Worm (Caenorhabditis elegans) whole organism, L1 larva: Measurements from ENCODE around the gene emc-5.

Source experiments
- C04F5.9 ChIP-seq: sonication (generic microtip); optimal IDR thresholded peaks from 2 replicates; lab custom pipeline; 2016; ENCODE audit warnings: missing genetic modification characterization, missing compliant biosample characterization
- F16B12.6 ChIP-seq: fragments of 150-350 bp; optimal IDR thresholded peaks from 2 replicates; lab custom pipeline; 2014; ENCODE audit warnings: missing biosample characterization, missing genetic modification characterization
- aly-2 ChIP-seq: fragments of 150-350 bp; optimal IDR thresholded peaks from 2 replicates; lab custom pipeline; 2014; ENCODE audit warnings: missing biosample characterization, missing genetic modification characterization
- ama-1 ChIP-seq: fragments of 150-350 bp; optimal IDR thresholded peaks from 2 replicates; lab custom pipeline; 2014
- blmp-1 ChIP-seq: fragments of 150-350 bp; optimal IDR thresholded peaks from 2 replicates; lab custom pipeline; 2014; ENCODE audit warnings: missing biosample characterization, missing genetic modification characterization
- ceh-82 ChIP-seq, 3 experiments: fragments of 150-350 bp in 1 of 3; sonication (generic microtip) in 2 of 3; optimal IDR thresholded peaks; 2 replicates each; lab custom pipeline; 2014 to 2017; ENCODE audit warnings: missing biosample characterization in 3 of 3, missing genetic modification characterization in 3 of 3
- ceh-90 ChIP-seq: sonication (generic microtip); optimal IDR thresholded peaks from 2 replicates; lab custom pipeline; 2016; ENCODE audit warnings: missing genetic modification characterization, missing compliant biosample characterization
- dpl-1 ChIP-seq, 3 experiments: fragments of 150-350 bp in 2 of 3; sonication (generic microtip) in 1 of 3; optimal IDR thresholded peaks; 2 replicates each; lab custom pipeline; 2014 to 2017; ENCODE audit warnings: missing biosample characterization in 3 of 3, missing genetic modification characterization in 3 of 3, missing genetic modification reagents in 3 of 3
- dsc-1 ChIP-seq: sonication (generic microtip); optimal IDR thresholded peaks from 2 replicates; lab custom pipeline; 2016; ENCODE audit warnings: mild to moderate bottlenecking, missing genetic modification characterization, missing compliant biosample characterization
- efl-1 ChIP-seq, 4 experiments: fragments of 150-350 bp; optimal IDR thresholded peaks in 3 of 4; peaks in 1 of 4; 1 replicate in 1 of 4; 2 replicates in 3 of 4; lab custom pipeline; 2014; ENCODE audit warnings: missing biosample characterization in 2 of 4, missing genetic modification characterization in 2 of 4, missing genetic modification reagents in 2 of 4
- egl-27 ChIP-seq, 2 experiments: fragments of 150-350 bp in 1 of 2; sonication (generic microtip); optimal IDR thresholded peaks; 3 replicates each; lab custom pipeline; 2017 to 2018; ENCODE audit warnings: missing biosample characterization in 2 of 2, missing genetic modification characterization in 2 of 2, missing genetic modification reagents in 2 of 2
- elt-2 ChIP-seq: sonication (generic microtip); optimal IDR thresholded peaks from 2 replicates; lab custom pipeline; 2016; ENCODE audit warnings: missing genetic modification characterization, mild to moderate bottlenecking, inconsistent platforms, missing compliant biosample characterization, missing genetic modification reagents
- elt-3 ChIP-seq, 6 experiments: fragments of 150-350 bp in 1 of 6; sonication (generic microtip); optimal IDR thresholded peaks; 2 replicates each; lab custom pipeline; 2017 to 2018; ENCODE audit warnings: missing biosample characterization in 6 of 6, missing genetic modification characterization in 6 of 6, inconsistent platforms in 1 of 6
- fkh-10 ChIP-seq: sonication (generic microtip); optimal IDR thresholded peaks from 2 replicates; lab custom pipeline; 2017; ENCODE audit warnings: missing biosample characterization, missing genetic modification reagents, missing genetic modification characterization
- fkh-4 ChIP-seq: sonication (generic microtip); optimal IDR thresholded peaks from 2 replicates; lab custom pipeline; 2016; ENCODE audit warnings: missing compliant biosample characterization, missing genetic modification characterization, borderline replicate concordance
- fos-1 ChIP-seq: fragments of 150-350 bp; optimal IDR thresholded peaks from 2 replicates; lab custom pipeline; 2014; ENCODE audit warnings: missing biosample characterization, missing genetic modification characterization
- grh-1 ChIP-seq: fragments of 200-800 bp; sonication (Bioruptor generic); IDR thresholded peaks from 2 replicates; pipeline ENCODE4 v1.3.6; 2022; ENCODE audit warnings: missing genetic modification reagents, missing genetic modification characterization, missing compliant biosample characterization
- hlh-17 ChIP-seq: fragments of 200-800 bp; sonication (Bioruptor generic); optimal IDR thresholded peaks from 2 replicates; lab custom pipeline; 2018; ENCODE audit warnings: missing genetic modification characterization, mild to moderate bottlenecking, missing compliant biosample characterization, moderate library complexity, borderline replicate concordance
- isw-1 ChIP-seq: fragments of 200-800 bp; sonication (Bioruptor generic); IDR thresholded peaks from 2 replicates; pipeline ENCODE4 v1.3.6; 2022; ENCODE audit warnings: missing genetic modification characterization, missing compliant biosample characterization
- jun-1 ChIP-seq: fragments of 150-350 bp; optimal IDR thresholded peaks from 2 replicates; lab custom pipeline; 2014; ENCODE audit warnings: missing biosample characterization, missing genetic modification reagents, missing genetic modification characterization
- lin-13 ChIP-seq: fragments of 150-350 bp; optimal IDR thresholded peaks from 2 replicates; lab custom pipeline; 2014; ENCODE audit warnings: missing biosample characterization, missing genetic modification reagents, missing genetic modification characterization
- lin-14 ChIP-seq: fragments of 200-800 bp; sonication (Bioruptor generic); optimal IDR thresholded peaks from 2 replicates; lab custom pipeline; 2018; ENCODE audit warnings: mild to moderate bottlenecking, missing genetic modification characterization, moderate library complexity, missing compliant biosample characterization
- lin-15B ChIP-seq: fragments of 150-350 bp; sonication (generic microtip); optimal IDR thresholded peaks from 3 replicates; lab custom pipeline; 2014; ENCODE audit warnings: missing biosample characterization, missing genetic modification characterization
- lin-35 ChIP-seq, 2 experiments: fragments of 150-350 bp; optimal IDR thresholded peaks; 2 replicates each; lab custom pipeline; 2014; ENCODE audit warnings: missing biosample characterization in 2 of 2, missing genetic modification characterization in 2 of 2, missing genetic modification reagents in 2 of 2
- lin-39 ChIP-seq: fragments of 150-350 bp; optimal IDR thresholded peaks from 2 replicates; lab custom pipeline; 2014; ENCODE audit warnings: missing biosample characterization, missing genetic modification reagents, missing genetic modification characterization
- lir-3 ChIP-seq: sonication (generic microtip); optimal IDR thresholded peaks from 2 replicates; lab custom pipeline; 2016; ENCODE audit warnings: mild to moderate bottlenecking, missing genetic modification characterization, moderate library complexity, missing compliant biosample characterization; ENCODE audit not compliant: poor library complexity
- lsy-2 ChIP-seq, 2 experiments: fragments of 150-350 bp; optimal IDR thresholded peaks; 2 replicates each; lab custom pipeline; 2014; ENCODE audit warnings: missing biosample characterization in 2 of 2, missing genetic modification characterization in 2 of 2
- mep-1 ChIP-seq: fragments of 150-350 bp; optimal IDR thresholded peaks from 2 replicates; lab custom pipeline; 2014; ENCODE audit warnings: missing biosample characterization, missing genetic modification characterization
- nhr-11 ChIP-seq: fragments of 150-350 bp; optimal IDR thresholded peaks from 2 replicates; lab custom pipeline; 2014; ENCODE audit warnings: missing biosample characterization, missing genetic modification characterization
- nhr-12 ChIP-seq: sonication (generic microtip); optimal IDR thresholded peaks from 2 replicates; lab custom pipeline; 2017; ENCODE audit warnings: missing biosample characterization, missing genetic modification characterization
- nhr-19 ChIP-seq: fragments of 200-800 bp; sonication (Bioruptor generic); conservative IDR thresholded peaks from 2 replicates; pipeline ENCODE4 v1.3.6; 2022; ENCODE audit warnings: missing genetic modification characterization, missing compliant biosample characterization
- nhr-20 ChIP-seq: sonication (generic microtip); optimal IDR thresholded peaks from 2 replicates; lab custom pipeline; 2016; ENCODE audit warnings: mild to moderate bottlenecking, missing genetic modification characterization, missing compliant biosample characterization
- nhr-237 ChIP-seq: fragments of 150-350 bp; optimal IDR thresholded peaks from 2 replicates; lab custom pipeline; 2014; ENCODE audit warnings: missing biosample characterization, missing genetic modification characterization
- nhr-28 ChIP-seq: fragments of 150-350 bp; optimal IDR thresholded peaks from 2 replicates; lab custom pipeline; 2014; ENCODE audit warnings: missing biosample characterization, missing genetic modification characterization
- nhr-47 ChIP-seq: sonication (generic microtip); optimal IDR thresholded peaks from 2 replicates; lab custom pipeline; 2016; ENCODE audit warnings: mild to moderate bottlenecking, missing genetic modification characterization, moderate library complexity, missing compliant biosample characterization
- nhr-71 ChIP-seq: sonication (generic microtip); optimal IDR thresholded peaks from 2 replicates; lab custom pipeline; 2016; ENCODE audit warnings: mild to moderate bottlenecking, missing genetic modification characterization, moderate library complexity, missing compliant biosample characterization
- nhr-85 ChIP-seq: sonication (generic microtip); peaks from one replicate; lab custom pipeline; 2016; ENCODE audit warnings: missing genetic modification characterization, inconsistent platforms, missing compliant biosample characterization
- nhr-90 ChIP-seq: sonication (generic microtip); optimal IDR thresholded peaks from 2 replicates; lab custom pipeline; 2016; ENCODE audit warnings: mild to moderate bottlenecking, missing genetic modification characterization, missing compliant biosample characterization; ENCODE audit not compliant: poor library complexity
- pax-3 ChIP-seq: fragments of 200-800 bp; sonication (Bioruptor generic); optimal IDR thresholded peaks from 2 replicates; lab custom pipeline; 2018; ENCODE audit warnings: mild to moderate bottlenecking, missing genetic modification characterization, moderate library complexity, missing compliant biosample characterization
- rnt-1 ChIP-seq: sonication (generic microtip); optimal IDR thresholded peaks from 2 replicates; lab custom pipeline; 2016; ENCODE audit warnings: mild to moderate bottlenecking, missing genetic modification characterization, moderate library complexity, missing compliant biosample characterization
- snpc-4 ChIP-seq: fragments of 150-350 bp; optimal IDR thresholded peaks from 2 replicates; lab custom pipeline; 2014; ENCODE audit warnings: missing biosample characterization, missing genetic modification characterization
- snu-23 ChIP-seq: sonication (generic microtip); optimal IDR thresholded peaks from 2 replicates; lab custom pipeline; 2016; ENCODE audit warnings: missing genetic modification characterization, missing compliant biosample characterization
- sox-4 ChIP-seq: sonication (generic microtip); optimal IDR thresholded peaks from 2 replicates; lab custom pipeline; 2016; ENCODE audit warnings: missing genetic modification characterization, missing compliant biosample characterization
- sup-37 ChIP-seq: fragments of 200-800 bp; sonication (Bioruptor generic); optimal IDR thresholded peaks from 2 replicates; lab custom pipeline; 2018; ENCODE audit warnings: mild to moderate bottlenecking, missing genetic modification characterization, missing compliant biosample characterization
- unc-62 ChIP-seq: fragments of 150-350 bp; optimal IDR thresholded peaks from 2 replicates; lab custom pipeline; 2014; ENCODE audit warnings: missing biosample characterization, missing genetic modification reagents, missing genetic modification characterization
- unc-86 ChIP-seq: sonication (generic microtip); optimal IDR thresholded peaks from 2 replicates; lab custom pipeline; 2016; ENCODE audit warnings: missing genetic modification characterization, missing compliant biosample characterization
- unc-98 ChIP-seq: fragments of 200-800 bp; sonication (Bioruptor generic); IDR thresholded peaks from 2 replicates; pipeline ENCODE4 v1.3.6; 2022; ENCODE audit warnings: missing genetic modification characterization, missing compliant biosample characterization

Gene emc-5

DNA sequence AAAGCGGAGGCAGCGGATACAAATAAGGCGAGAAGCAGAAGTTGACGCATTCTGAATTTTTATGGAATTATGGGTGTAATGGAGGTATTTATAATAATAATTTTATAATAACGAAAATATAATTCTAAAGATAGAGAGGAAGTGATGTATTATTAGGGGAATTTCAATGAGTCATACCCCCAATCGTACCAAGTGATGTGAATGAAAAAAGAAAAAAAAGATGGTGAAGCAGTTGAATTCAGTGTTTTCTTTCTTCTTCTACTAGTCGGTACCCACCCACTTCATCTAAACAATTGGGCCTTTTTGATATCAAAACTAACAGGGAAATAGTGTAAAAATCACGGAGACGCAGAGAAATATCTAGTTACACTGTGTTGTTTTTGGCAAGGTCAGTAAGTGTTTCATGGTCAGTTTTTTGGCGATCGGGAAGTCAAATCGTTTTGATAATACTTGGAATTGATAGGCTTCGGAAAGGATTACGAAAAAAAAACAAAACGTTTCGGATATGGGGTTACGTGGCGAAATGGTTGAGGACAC is 9.8 kb upstream of the emc-5 start, which contains the start of gene ttr-18:
TSS of gene ttr-18 (minus strand) at position 51 of the 537 bp plus-strand sequence.
- TF ChIP-seq pax-3 (no peak), lin-14 (peak; percentile 58), nhr-237 (tag; lab: Kevin White, UChicago) (no peak), unc-86 (no peak), dpl-1 (GFP tag; optimal IDR thresholded peaks at IDR 0.05; lab: Kevin White, UChicago) (no peak), lin-39 (tag; lab: Kevin White, UChicago) (no peak), ama-1 (lab: Kevin White, UChicago) (no peak), efl-1 (optimal IDR thresholded peaks at IDR 0.05; lab: Kevin White, UChicago) (no peak), efl-1 (GFP tag; optimal IDR thresholded peaks at IDR 0.05 in 1 of 2; lab: Kevin White, UChicago) (no peak), elt-3 (tag; optimal IDR thresholded peaks at IDR 0.05; lab: Kevin White, UChicago) (peak in 1 of 6 experiments; percentile 40), lin-15B (no peak), mep-1 (no peak), lin-13 (GFP tag; lab: Kevin White, UChicago) (no peak), ceh-90 (tag; lab: Kevin White, UChicago) (no peak), grh-1 (no peak), rnt-1 (no peak), lsy-2 (tag; optimal IDR thresholded peaks at IDR 0.05; lab: Kevin White, UChicago) (no peak), nhr-47 (tag; lab: Kevin White, UChicago) (no peak), F16B12.6 (tag; lab: Kevin White, UChicago) (no peak), fkh-4 (tag; lab: Kevin White, UChicago) (no peak), nhr-28 (tag; lab: Kevin White, UChicago) (no peak), sup-37 (GFP tag; lab: Kevin White, UChicago) (no peak), snpc-4 (tag; lab: Kevin White, UChicago) (no peak), dsc-1 (tag; lab: Kevin White, UChicago) (no peak), snu-23 (GFP tag; lab: Kevin White, UChicago) (peak; percentile 39), egl-27 (tag; optimal IDR thresholded peaks at IDR 0.05; lab: Kevin White, UChicago) (no peak), nhr-85 (peak; percentile 77), elt-2 (tag; lab: Kevin White, UChicago) (no peak), fos-1 (tag; lab: Kevin White, UChicago) (no peak), aly-2 (tag; lab: Kevin White, UChicago) (no peak), unc-98 (no peak), sox-4 (tag; lab: Kevin White, UChicago) (no peak), lir-3 (no peak), isw-1 (GFP tag; lab: Robert Waterston, UW) (no peak), nhr-90 (peak; percentile 16), jun-1 (tag; lab: Kevin White, UChicago) (no peak), lin-35 (GFP tag; optimal IDR thresholded peaks at IDR 0.05; lab: Kevin White, UChicago) (no peak), nhr-12 (tag; lab: Kevin White, UChicago) (no peak), unc-62 (GFP tag; lab: Kevin White, UChicago) (no peak), fkh-10 (GFP tag; lab: Kevin White, UChicago) (no peak), nhr-11 (tag; lab: Kevin White, UChicago) (no peak), hlh-17 (GFP tag; lab: Kevin White, UChicago) (no peak), nhr-19 (GFP tag; lab: Robert Waterston, UW) (no peak; the same call in 1 of the 2 replicates), nhr-20 (tag; lab: Kevin White, UChicago) (peak; percentile 28), C04F5.9 (tag; lab: Kevin White, UChicago) (no peak), blmp-1 (tag; lab: Kevin White, UChicago) (peak; percentile 9), nhr-71 (no peak), ceh-82 (tag; optimal IDR thresholded peaks at IDR 0.05; lab: Kevin White, UChicago) (no peak)
